Worm (Caenorhabditis elegans) whole organism, young adult: ENCODE results near the gene ugt-66.
A peak's percentile ranks its signal among the peaks of the same experiment; 100 is the strongest.

Source experiments
- B0336.3 ChIP-seq: fragments of 200-800 bp; sonication (Bioruptor generic); IDR thresholded peaks from 2 replicates; pipeline ENCODE4 v1.3.6; 2022; ENCODE audit warnings: missing genetic modification characterization, missing compliant biosample characterization
- F10E7.11 ChIP-seq: sonication (generic microtip); optimal IDR thresholded peaks from 2 replicates; lab custom pipeline; 2017; ENCODE audit warnings: mild to moderate bottlenecking, missing genetic modification characterization, moderate library complexity, missing compliant biosample characterization
- F37B4.10 ChIP-seq: fragments of 200-800 bp; sonication (Bioruptor generic); IDR thresholded peaks from 2 replicates; pipeline ENCODE4 v1.3.6; 2022; ENCODE audit warnings: missing genetic modification characterization, missing compliant biosample characterization
- F49E8.2 ChIP-seq: sonication (generic microtip); optimal IDR thresholded peaks from 3 replicates; lab custom pipeline; 2017; ENCODE audit warnings: missing genetic modification characterization, mild to moderate bottlenecking, missing compliant biosample characterization, antibody characterized with exemption, moderate library complexity; ENCODE audit not compliant: insufficient read depth
- F57A8.1 ChIP-seq: fragments of 200-800 bp; sonication (Bioruptor generic); optimal IDR thresholded peaks from 2 replicates; lab custom pipeline; 2018; ENCODE audit warnings: mild to moderate bottlenecking, missing genetic modification characterization, moderate library complexity, missing compliant biosample characterization
- F57C9.4 ChIP-seq: sonication (generic microtip); optimal IDR thresholded peaks from 2 replicates; lab custom pipeline; 2017; ENCODE audit warnings: mild to moderate bottlenecking, missing genetic modification characterization, missing compliant biosample characterization
- K11D2.4 ChIP-seq: fragments of 200-800 bp; sonication (Bioruptor generic); IDR thresholded peaks from 2 replicates; pipeline ENCODE4 v1.3.6; 2022; ENCODE audit warnings: missing genetic modification reagents, missing genetic modification characterization, missing compliant biosample characterization
- Y53F4B.3 ChIP-seq: fragments of 200-800 bp; sonication (Bioruptor generic); IDR thresholded peaks from 2 replicates; pipeline ENCODE4 v1.3.6; 2022; ENCODE audit warnings: missing genetic modification reagents, missing genetic modification characterization, missing compliant biosample characterization
- Y53G8AR.9 ChIP-seq: fragments of 200-800 bp; sonication (Bioruptor generic); conservative IDR thresholded peaks from 2 replicates; pipeline ENCODE4 v1.3.6; 2022; ENCODE audit warnings: missing genetic modification reagents, missing genetic modification characterization, missing compliant biosample characterization
- Y95B8A.8 ChIP-seq: fragments of 200-800 bp; sonication (Bioruptor generic); IDR thresholded peaks from 2 replicates; pipeline ENCODE4 v1.3.6; 2022; ENCODE audit warnings: missing genetic modification reagents, missing genetic modification characterization, missing compliant biosample characterization
- ZK185.1 ChIP-seq: sonication (generic microtip); optimal IDR thresholded peaks from 2 replicates; lab custom pipeline; 2016; ENCODE audit warnings: mild to moderate bottlenecking, missing genetic modification characterization, missing compliant biosample characterization; ENCODE audit not compliant: poor library complexity, severe bottlenecking
- akir-1 ChIP-seq: fragments of 200-800 bp; sonication (Bioruptor generic); optimal IDR thresholded peaks from 2 replicates; lab custom pipeline; 2018; ENCODE audit warnings: mild to moderate bottlenecking, missing genetic modification characterization, moderate library complexity, missing compliant biosample characterization
- ama-1 ChIP-seq, 3 experiments: fragments of 150-350 bp in 1 of 3; sonication (generic microtip) in 2 of 3; optimal IDR thresholded peaks; 2 replicates each; lab custom pipeline; 2014 to 2018; ENCODE audit warnings: missing biosample characterization in 2 of 3, missing genetic modification characterization in 2 of 3, missing genetic modification reagents in 2 of 3
- atf-7 ChIP-seq: sonication (generic microtip); optimal IDR thresholded peaks from 2 replicates; lab custom pipeline; 2017; ENCODE audit warnings: mild to moderate bottlenecking, missing genetic modification characterization, missing compliant biosample characterization
- attf-5 ChIP-seq: fragments of 200-800 bp; sonication (Bioruptor generic); optimal IDR thresholded peaks from 2 replicates; lab custom pipeline; 2018; ENCODE audit warnings: mild to moderate bottlenecking, missing genetic modification characterization, missing compliant biosample characterization
- cebp-1 ChIP-seq, 2 experiments: fragments of 200-800 bp in 1 of 2; sonication (Bioruptor generic) in 1 of 2; sonication (generic microtip) in 1 of 2; IDR thresholded peaks in 1 of 2; optimal IDR thresholded peaks in 1 of 2; 2 replicates each; pipeline versions ENCODE4 v1.3.6 to Lab custom; 2017 to 2022; ENCODE audit warnings: missing compliant biosample characterization in 2 of 2, missing genetic modification characterization in 2 of 2, mild to moderate bottlenecking in 1 of 2, missing genetic modification reagents in 1 of 2, moderate library complexity in 1 of 2
- ceh-40 ChIP-seq: fragments of 200-800 bp; sonication (Bioruptor generic); IDR thresholded peaks from 2 replicates; pipeline ENCODE4 v1.3.6; 2022; ENCODE audit warnings: missing genetic modification characterization, missing compliant biosample characterization
- ceh-91 ChIP-seq: fragments of 200-800 bp; sonication (Bioruptor generic); IDR thresholded peaks from 2 replicates; pipeline ENCODE4 v1.3.6; 2022; ENCODE audit warnings: missing genetic modification reagents, missing genetic modification characterization, missing compliant biosample characterization
- die-1 ChIP-seq: sonication (generic microtip); optimal IDR thresholded peaks from 2 replicates; lab custom pipeline; 2016; ENCODE audit warnings: missing genotype, mild to moderate bottlenecking, missing genetic modification characterization, missing compliant biosample characterization
- dpl-1 ChIP-seq: fragments of 150-350 bp; optimal IDR thresholded peaks from 2 replicates; lab custom pipeline; 2014; ENCODE audit warnings: missing biosample characterization, missing genetic modification reagents, missing genetic modification characterization
- ekl-4 ChIP-seq: fragments of 200-800 bp; sonication (Bioruptor generic); IDR thresholded peaks from 2 replicates; pipeline ENCODE4 v1.3.6; 2022; ENCODE audit warnings: missing genetic modification reagents, missing genetic modification characterization, missing compliant biosample characterization
- ets-4 ChIP-seq: fragments of 200-800 bp; sonication (Bioruptor generic); optimal IDR thresholded peaks from 2 replicates; lab custom pipeline; 2018; ENCODE audit warnings: mild to moderate bottlenecking, missing genetic modification characterization, missing compliant biosample characterization
- hlh-12 ChIP-seq: sonication (generic microtip); optimal IDR thresholded peaks from 2 replicates; lab custom pipeline; 2016; ENCODE audit warnings: missing genetic modification characterization, missing compliant biosample characterization
- hmg-1.2 ChIP-seq: fragments of 200-800 bp; sonication (Bioruptor generic); IDR thresholded peaks from 2 replicates; pipeline ENCODE4 v1.3.6; 2022; ENCODE audit warnings: missing genetic modification reagents, missing genetic modification characterization, missing compliant biosample characterization
- hsf-1 ChIP-seq: fragments of 200-800 bp; sonication (Bioruptor generic); IDR thresholded peaks from 2 replicates; pipeline ENCODE4 v1.3.6; 2022; ENCODE audit warnings: missing genetic modification reagents, missing genetic modification characterization, missing compliant biosample characterization
- let-526 ChIP-seq: fragments of 200-800 bp; sonication (Bioruptor generic); IDR thresholded peaks from 2 replicates; pipeline ENCODE4 v1.3.6; 2022; ENCODE audit warnings: missing genetic modification reagents, missing genetic modification characterization, missing compliant biosample characterization
- madf-10 ChIP-seq: sonication (generic microtip); optimal IDR thresholded peaks from 2 replicates; lab custom pipeline; 2016; ENCODE audit warnings: mild to moderate bottlenecking, missing genetic modification characterization, missing compliant biosample characterization
- mcd-1 ChIP-seq: fragments of 200-800 bp; sonication (Bioruptor generic); IDR thresholded peaks from 2 replicates; pipeline ENCODE4 v1.3.6; 2022; ENCODE audit warnings: missing genetic modification reagents, missing genetic modification characterization, missing compliant biosample characterization
- mxl-1 ChIP-seq: sonication (generic microtip); optimal IDR thresholded peaks from 2 replicates; lab custom pipeline; 2016; ENCODE audit warnings: missing genetic modification characterization, missing compliant biosample characterization
- nfya-1 ChIP-seq: sonication (generic microtip); optimal IDR thresholded peaks from 2 replicates; lab custom pipeline; 2017; ENCODE audit warnings: antibody characterized with exemption, missing compliant biosample characterization, missing genetic modification characterization, borderline replicate concordance; ENCODE audit not compliant: insufficient read depth
- nhr-179 ChIP-seq: sonication (generic microtip); optimal IDR thresholded peaks from 2 replicates; lab custom pipeline; 2016; ENCODE audit warnings: mild to moderate bottlenecking, missing genetic modification characterization, missing compliant biosample characterization
- nhr-80 ChIP-seq: sonication (generic microtip); optimal IDR thresholded peaks from 2 replicates; lab custom pipeline; 2016; ENCODE audit warnings: missing genetic modification characterization, missing compliant biosample characterization
- pha-4 ChIP-seq: fragments of 150-350 bp; sonication (generic microtip); optimal IDR thresholded peaks from 2 replicates; lab custom pipeline; 2014; ENCODE audit warnings: missing biosample characterization, missing genetic modification reagents, missing genetic modification characterization
- snpc-1.1 ChIP-seq: sonication (generic microtip); optimal IDR thresholded peaks from 2 replicates; lab custom pipeline; 2017; ENCODE audit warnings: missing genetic modification characterization, mild to moderate bottlenecking, missing compliant biosample characterization, antibody characterized with exemption, moderate library complexity, missing genotype, missing genetic modification reagents; ENCODE audit not compliant: insufficient read depth
- snpc-3.4 ChIP-seq: sonication (generic microtip); optimal IDR thresholded peaks from 2 replicates; lab custom pipeline; 2017; ENCODE audit warnings: missing genetic modification characterization, mild to moderate bottlenecking, missing compliant biosample characterization, antibody characterized with exemption, moderate library complexity, missing genotype, missing genetic modification reagents
- tlf-1 ChIP-seq: fragments of 200-800 bp; sonication (Bioruptor generic); optimal IDR thresholded peaks from 2 replicates; lab custom pipeline; 2018; ENCODE audit warnings: mild to moderate bottlenecking, missing genetic modification characterization, missing compliant biosample characterization
- unc-130 ChIP-seq: sonication (generic microtip); optimal IDR thresholded peaks from 2 replicates; lab custom pipeline; 2016; ENCODE audit warnings: missing genetic modification reagents, missing genetic modification characterization, missing compliant biosample characterization
- unc-62 ChIP-seq: fragments of 150-350 bp; optimal IDR thresholded peaks from 2 replicates; lab custom pipeline; 2014; ENCODE audit warnings: missing biosample characterization, missing genetic modification reagents, missing genetic modification characterization
- ztf-18 ChIP-seq: sonication (generic microtip); optimal IDR thresholded peaks from 2 replicates; lab custom pipeline; 2016; ENCODE audit warnings: missing genotype, mild to moderate bottlenecking, missing genetic modification characterization, missing compliant biosample characterization
- ztf-25 ChIP-seq: fragments of 200-800 bp; sonication (Bioruptor generic); IDR thresholded peaks from 2 replicates; pipeline ENCODE4 v1.3.6; 2022; ENCODE audit warnings: missing genetic modification reagents, missing genetic modification characterization, missing compliant biosample characterization
- ztf-26 ChIP-seq: sonication (generic microtip); optimal IDR thresholded peaks from 2 replicates; lab custom pipeline; 2017; ENCODE audit warnings: missing genetic modification characterization, missing compliant biosample characterization
- ztf-6 ChIP-seq: fragments of 200-800 bp; sonication (Bioruptor generic); IDR thresholded peaks from 2 replicates; pipeline ENCODE4 v1.3.6; 2022; ENCODE audit warnings: missing genetic modification reagents, missing genetic modification characterization, missing compliant biosample characterization

ugt-66 gene

ce11 chrIII:6202440-6202839, 8.1 kb upstream of the ugt-66 start (continued):
- TF ChIP-seq Y95B8A.8 (GFP tag; lab: Robert Waterston, UW): peak; percentile 57; the same call in 1 of the 2 replicates
- TF ChIP-seq cebp-1 (GFP tag; IDR thresholded peaks at IDR 0.05; lab: Robert Waterston, UW): no peak
- peak; percentile 8 for TF ChIP-seq cebp-1 (tag; optimal IDR thresholded peaks at IDR 0.05; lab: Kevin White, UChicago)
- no peak for TF ChIP-seq let-526 (GFP tag; lab: Robert Waterston, UW)
- peak; percentile 56 for TF ChIP-seq snpc-1.1 (tag; lab: Kevin White, UChicago)
- TF ChIP-seq hsf-1 (GFP tag; lab: Robert Waterston, UW): peak; percentile 81
- TF ChIP-seq ets-4 (GFP tag; lab: Kevin White, UChicago): no peak
- TF ChIP-seq ztf-26: no peak
- no peak for TF ChIP-seq ZK185.1
- TF ChIP-seq unc-130 (GFP tag; lab: Kevin White, UChicago): peak; percentile 48
- peak; percentile 66; the same call in 1 of the 2 replicates for TF ChIP-seq Y53G8AR.9 (GFP tag; lab: Robert Waterston, UW)
- 0 out of 2 replicates have a peak, but pooled peaks have one; percentile 41 for TF ChIP-seq ztf-25 (GFP tag; lab: Robert Waterston, UW)
- no peak for TF ChIP-seq ama-1 (optimal IDR thresholded peaks at IDR 0.05; lab: Kevin White, UChicago)
- peak; percentile 53 to 65 for TF ChIP-seq ama-1 (GFP tag; optimal IDR thresholded peaks at IDR 0.05; lab: Kevin White, UChicago)
- TF ChIP-seq hlh-12 (tag; lab: Kevin White, UChicago): no peak
- 0 out of 2 replicates have a peak, but pooled peaks have one; percentile 14 for TF ChIP-seq ceh-91 (GFP tag; lab: Robert Waterston, UW)
- TF ChIP-seq, all 124 proteins: peak for 33

ce11 chrIII:6201325-6201724, 6.9 kb upstream of the ugt-66 start:
- TF ChIP-seq snpc-3.4 (tag; lab: Kevin White, UChicago) (no peak), B0336.3 (GFP tag; lab: Robert Waterston, UW) (no peak), ztf-18 (tag; lab: Kevin White, UChicago) (no peak), mxl-1 (no peak)

- TF ChIP-seq ekl-4 (peak; percentile 29; the same call in 1 of the 2 replicates), F57C9.4 (tag; lab: Kevin White, UChicago) (no peak), F49E8.2 (no peak), atf-7 (no peak), mcd-1 (GFP tag; lab: Robert Waterston, UW) (peak; percentile 72), F10E7.11 (tag; lab: Kevin White, UChicago) (no peak), Y53F4B.3 (GFP tag; lab: Robert Waterston, UW) (no peak), pha-4 (tag; lab: Kevin White, UChicago) (no peak), hmg-1.2 (GFP tag; lab: Robert Waterston, UW) (peak; percentile 42; the same call in 1 of the 2 replicates), K11D2.4 (GFP tag; lab: Robert Waterston, UW) (no peak), ztf-6 (GFP tag; lab: Robert Waterston, UW) (no peak), attf-5 (GFP tag; lab: Kevin White, UChicago) (peak; percentile 53), tlf-1 (GFP tag; lab: Kevin White, UChicago) (peak; percentile 87), ztf-18 (tag; lab: Kevin White, UChicago) (peak; percentile 97), madf-10 (no peak), dpl-1 (GFP tag; lab: Kevin White, UChicago) (peak; percentile 62), Y53G8AR.9 (GFP tag; lab: Robert Waterston, UW) (peak; percentile 69; the same call in 1 of the 2 replicates), die-1 (tag; lab: Kevin White, UChicago) (no peak), unc-62 (GFP tag; lab: Kevin White, UChicago) (no peak), nhr-179 (tag; lab: Kevin White, UChicago) (no peak), F37B4.10 (GFP tag; lab: Robert Waterston, UW) (no peak), nfya-1 (tag; lab: Kevin White, UChicago) (no peak), F57A8.1 (GFP tag; lab: Kevin White, UChicago) (no peak), akir-1 (GFP tag; lab: Kevin White, UChicago) (no peak), nhr-80 (tag; lab: Kevin White, UChicago) (peak; percentile 22), snpc-1.1 (tag; lab: Kevin White, UChicago) (peak; percentile 51), ceh-40 (GFP tag; lab: Robert Waterston, UW) (no peak)
These were observed 4.2 kb upstream of the ugt-66 start, which contains the start of the genes C23G10.7 and rpn-2 for ce11 chrIII:6198378-6199234. Gene C23G10.7 (minus strand): TSS chrIII:6198414. Gene rpn-2 (plus strand): TSS chrIII:6199184.
